Worm (Caenorhabditis elegans): ENCODE measurements around the gene cct-6.

The cct-6 gene

DNA sequence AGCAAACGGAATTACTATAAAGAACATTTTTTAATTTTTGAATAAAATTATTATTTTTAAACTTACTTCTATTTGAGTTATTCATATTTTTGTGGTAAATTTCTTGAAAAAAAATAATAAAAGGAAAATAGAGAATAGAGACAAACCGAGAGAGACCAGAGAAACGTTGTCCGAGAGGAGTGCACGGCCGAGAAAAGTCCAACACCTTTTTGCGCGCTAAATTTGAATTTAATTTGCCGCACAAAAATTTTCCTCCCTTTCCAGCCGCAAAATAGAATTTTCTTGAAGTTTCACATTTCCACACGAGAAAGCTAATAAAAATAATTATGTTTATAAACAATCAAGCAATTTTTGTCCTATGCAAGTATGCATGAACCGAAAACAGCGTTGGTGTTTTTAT, 16.3 kb upstream of the cct-6 start, which contains the start of the genes F01F1.11 and F01F1.3 (continued):
- TF ChIP-seq ceh-30 (tag; optimal IDR thresholded peaks at IDR 0.05), result no peak
- TF ChIP-seq unc-55 (GFP tag; optimal IDR thresholded peaks at IDR 0.05), result no peak
- TF ChIP-seq pha-2 (tag; optimal IDR thresholded peaks at IDR 0.05), result no peak
- peak; percentile 50 for TF ChIP-seq unc-42 (tag; optimal IDR thresholded peaks at IDR 0.05)
- no peak for TF ChIP-seq ahr-1 (tag; optimal IDR thresholded peaks at IDR 0.05)
- TF ChIP-seq npax-4 (tag; optimal IDR thresholded peaks at IDR 0.05), result no peak
- no peak for TF ChIP-seq ceh-48 (tag; optimal IDR thresholded peaks at IDR 0.05)
- no peak for TF ChIP-seq odd-2 (tag; optimal IDR thresholded peaks at IDR 0.05)
- TF ChIP-seq gmeb-2 (tag; optimal IDR thresholded peaks at IDR 0.05), result no peak
- TF ChIP-seq madf-2 (tag; optimal IDR thresholded peaks at IDR 0.05), result no peak
- no peak for TF ChIP-seq ceh-22 (tag; optimal IDR thresholded peaks at IDR 0.05)
- TF ChIP-seq eyg-1 (tag; optimal IDR thresholded peaks at IDR 0.05), result no peak
- TF ChIP-seq sox-4 (tag; optimal IDR thresholded peaks at IDR 0.05), result no peak
- TF ChIP-seq pqm-1 (tag; optimal IDR thresholded peaks at IDR 0.05), result no peak
- TF ChIP-seq hlh-6 (tag; optimal IDR thresholded peaks at IDR 0.05), result no peak
- TF ChIP-seq tbx-2 (tag; optimal IDR thresholded peaks at IDR 0.05), result peak; percentile 85
- peak; percentile 64 for TF ChIP-seq tbx-7 (tag; optimal IDR thresholded peaks at IDR 0.05)
- TF ChIP-seq ceh-14 (tag; optimal IDR thresholded peaks at IDR 0.05), result peak; percentile 35
- no peak for TF ChIP-seq sox-2 (GFP tag; IDR thresholded peaks at IDR 0.05)

DNA sequence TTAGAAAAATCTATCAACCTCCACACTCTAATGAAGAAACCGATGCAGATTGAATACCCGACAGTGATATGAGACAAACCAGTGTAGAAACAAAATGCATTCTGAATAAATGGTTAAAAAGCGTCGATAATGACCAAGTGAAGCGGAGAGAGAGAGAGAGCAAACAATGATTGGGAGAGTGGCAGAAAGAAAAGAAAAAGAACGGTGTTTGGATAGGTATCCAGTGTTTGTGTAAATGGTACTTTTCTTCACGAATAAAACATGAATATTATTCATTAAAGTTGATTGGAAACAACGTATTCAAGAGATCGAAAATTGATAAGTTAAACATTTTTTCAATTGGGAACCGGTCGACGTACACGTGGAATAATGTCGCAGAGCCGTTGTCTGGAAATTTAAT, 13.9 kb upstream of the cct-6 start, which contains the start of gene F01F1.15:
F01F1.15 (minus strand) TSS at position 101 of the 400 bp plus-strand sequence.
- no peak for TF ChIP-seq elt-2 (tag; optimal IDR thresholded peaks at IDR 0.05)
- no peak for TF ChIP-seq nhr-232 (tag; optimal IDR thresholded peaks at IDR 0.05)
- TF ChIP-seq hlh-15 (tag; optimal IDR thresholded peaks at IDR 0.05), result no peak
- no peak for TF ChIP-seq che-1 (tag; optimal IDR thresholded peaks at IDR 0.05)
- TF ChIP-seq zip-5 (tag; optimal IDR thresholded peaks at IDR 0.05), result no peak
- no peak for TF ChIP-seq sox-2 (GFP tag; IDR thresholded peaks at IDR 0.05)

DNA sequence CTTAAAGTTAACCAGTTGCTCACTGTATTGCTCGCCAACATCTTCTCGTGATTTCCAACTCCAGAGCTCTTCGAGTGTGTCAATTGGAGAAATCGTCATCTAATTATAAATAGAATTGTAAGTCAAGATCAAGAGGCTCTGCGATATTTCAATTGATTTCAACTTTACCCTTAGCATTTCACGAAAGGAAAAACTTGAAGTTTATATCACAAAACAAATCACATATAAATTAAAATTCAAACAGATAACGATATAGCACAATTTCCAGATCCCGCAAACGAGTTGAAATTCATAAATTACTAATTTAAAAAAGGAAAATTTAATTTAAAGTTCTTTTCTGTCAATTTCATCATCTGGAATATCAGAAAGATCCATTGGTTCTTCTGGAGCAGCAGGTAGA, 12.9 kb upstream of the cct-6 start, which contains the start of gene eng-1:
eng-1 (minus strand) TSS at position 101 of the 400 bp plus-strand sequence.
- no peak for TF ChIP-seq ahr-1 (tag; optimal IDR thresholded peaks at IDR 0.05)
- TF ChIP-seq Y22D7AL.16 (tag; optimal IDR thresholded peaks at IDR 0.05), result no peak
- TF ChIP-seq C38D4.7 (GFP tag; optimal IDR thresholded peaks at IDR 0.05), result no peak
- TF ChIP-seq elt-2 (tag; optimal IDR thresholded peaks at IDR 0.05), result no peak
- no peak for TF ChIP-seq ref-2 (tag; optimal IDR thresholded peaks at IDR 0.05)
- no peak for TF ChIP-seq pha-2 (tag; optimal IDR thresholded peaks at IDR 0.05)
- no peak for TF ChIP-seq unc-3 (GFP tag; conservative IDR thresholded peaks at IDR 0.05)
- TF ChIP-seq unc-3 (tag; optimal IDR thresholded peaks at IDR 0.05), result no peak

DNA sequence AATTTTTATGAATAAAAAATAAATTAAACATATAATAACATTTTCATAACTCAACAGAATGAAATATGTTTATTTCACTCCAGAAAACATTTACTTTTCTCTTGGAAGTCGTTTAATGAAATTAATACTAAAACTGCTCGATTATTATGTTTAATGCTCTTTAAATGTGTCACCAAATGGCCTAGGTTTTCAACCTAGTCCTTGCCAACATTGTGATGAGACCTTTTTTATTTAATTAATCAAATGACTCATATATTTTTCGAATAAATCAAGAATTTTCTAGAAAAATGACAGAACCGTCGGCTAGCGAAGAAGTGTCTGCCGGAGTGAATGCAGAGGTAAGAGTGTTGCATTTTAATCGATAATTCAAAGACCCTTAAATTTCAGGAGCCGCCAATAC, 8.8 kb upstream of the cct-6 start, which contains the start of gene rabn-5:
rabn-5 (plus strand) TSS at position 284 of the 400 bp plus-strand sequence.
- no peak for TF ChIP-seq hlh-13 (GFP tag; optimal IDR thresholded peaks at IDR 0.05)
- no peak for TF ChIP-seq K09A11.1 (tag; optimal IDR thresholded peaks at IDR 0.05; ENCODE audit: insufficient read depth)
- TF ChIP-seq ets-4 (tag; optimal IDR thresholded peaks at IDR 0.05), result peak; percentile 42
- TF ChIP-seq sox-4 (tag; optimal IDR thresholded peaks at IDR 0.05), result no peak
- peak; percentile 12 for TF ChIP-seq unc-55 (GFP tag; optimal IDR thresholded peaks at IDR 0.05)
- no peak for TF ChIP-seq unc-3 (GFP tag; conservative IDR thresholded peaks at IDR 0.05)
- TF ChIP-seq unc-3 (tag; optimal IDR thresholded peaks at IDR 0.05), result no peak
- TF ChIP-seq unc-42 (tag; optimal IDR thresholded peaks at IDR 0.05), result peak; percentile 58
- TF ChIP-seq C08G9.2 (tag; optimal IDR thresholded peaks at IDR 0.05), result no peak

DNA sequence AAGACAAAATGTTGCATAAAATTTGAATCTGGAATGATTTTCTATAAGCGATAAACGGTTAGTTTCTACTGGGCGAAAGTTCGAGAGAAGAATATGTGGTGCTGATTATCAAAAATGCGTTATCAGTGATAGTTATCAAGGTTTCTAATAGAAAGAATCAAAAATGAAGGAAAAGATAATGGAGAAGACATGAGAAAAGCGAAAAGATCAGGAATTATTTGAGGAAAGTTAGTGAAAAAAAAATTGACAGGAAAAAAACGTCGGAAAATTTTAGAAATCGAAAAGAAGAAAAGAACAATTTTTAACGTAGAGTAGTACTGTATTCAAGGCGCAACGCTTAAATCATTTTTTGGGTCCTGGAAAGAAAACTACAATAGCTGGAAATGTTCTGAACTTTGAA, 8.3 kb upstream of the cct-6 start, which contains the start of gene dnpp-1:
dnpp-1 (minus strand) TSS at position 30 of the 400 bp plus-strand sequence.
- TF ChIP-seq hlh-8 (tag; optimal IDR thresholded peaks at IDR 0.05), result no peak
- TF ChIP-seq elt-2 (tag; optimal IDR thresholded peaks at IDR 0.05), result peak; percentile 95
- TF ChIP-seq C38D4.7 (GFP tag; optimal IDR thresholded peaks at IDR 0.05), result no peak
- TF ChIP-seq ceh-31 (tag; optimal IDR thresholded peaks at IDR 0.05), result no peak
- no peak for TF ChIP-seq ceh-34 (tag; optimal IDR thresholded peaks at IDR 0.05)

All from whole organism, late embryonic.